Fruit fly (Drosophila melanogaster): ENCODE measurements around the gene TwdlY.

dm6 chrX:16718169-16718723, 16.5 kb upstream of the TwdlY start:
- TF ChIP-seq CG9948 (tag; optimal IDR thresholded peaks at IDR 0.05) (no peak), EcR (GFP tag; optimal IDR thresholded peaks at IDR 0.05) (no peak), CG4496 (GFP tag; IDR thresholded peaks at IDR 0.05) (no peak), rn (GFP tag; IDR thresholded peaks at IDR 0.05) (no peak), CG14655 (GFP tag; optimal IDR thresholded peaks at IDR 0.05) (no peak), CG12605 (GFP tag; IDR thresholded peaks at IDR 0.05) (no peak), CG34367 (tag; optimal IDR thresholded peaks at IDR 0.05) (no peak), Snoo (tag; optimal IDR thresholded peaks at IDR 0.05) (no peak), Ets98B (GFP tag; IDR thresholded peaks at IDR 0.05) (no peak), CG32121 (GFP tag; IDR thresholded peaks at IDR 0.05) (no peak), gl (tag; optimal IDR thresholded peaks at IDR 0.05) (no peak)

Measured in whole organism, pupa.